Worm (Caenorhabditis elegans) whole organism, young adult: ENCODE data around the gene F59A1.16.

Experiments used
- efl-1 ChIP-seq: fragments of 150-350 bp; optimal IDR thresholded peaks from 2 replicates; lab custom pipeline; 2014; ENCODE audit warnings: missing biosample characterization, missing genetic modification reagents, missing genetic modification characterization
- let-526 ChIP-seq: fragments of 200-800 bp; sonication (Bioruptor generic); IDR thresholded peaks from 2 replicates; pipeline ENCODE4 v1.3.6; 2022; ENCODE audit warnings: missing genetic modification reagents, missing genetic modification characterization, missing compliant biosample characterization
- madf-3 ChIP-seq: fragments of 200-800 bp; sonication (Bioruptor generic); IDR thresholded peaks from 2 replicates; pipeline ENCODE4 v1.3.6; 2022; ENCODE audit warnings: missing genetic modification reagents, missing genetic modification characterization, missing compliant biosample characterization
- nhr-27 ChIP-seq: fragments of 200-800 bp; sonication (Bioruptor generic); optimal IDR thresholded peaks from 2 replicates; lab custom pipeline; 2018; ENCODE audit warnings: mild to moderate bottlenecking, missing genetic modification characterization, moderate library complexity, missing compliant biosample characterization

F59A1.16 gene

DNA sequence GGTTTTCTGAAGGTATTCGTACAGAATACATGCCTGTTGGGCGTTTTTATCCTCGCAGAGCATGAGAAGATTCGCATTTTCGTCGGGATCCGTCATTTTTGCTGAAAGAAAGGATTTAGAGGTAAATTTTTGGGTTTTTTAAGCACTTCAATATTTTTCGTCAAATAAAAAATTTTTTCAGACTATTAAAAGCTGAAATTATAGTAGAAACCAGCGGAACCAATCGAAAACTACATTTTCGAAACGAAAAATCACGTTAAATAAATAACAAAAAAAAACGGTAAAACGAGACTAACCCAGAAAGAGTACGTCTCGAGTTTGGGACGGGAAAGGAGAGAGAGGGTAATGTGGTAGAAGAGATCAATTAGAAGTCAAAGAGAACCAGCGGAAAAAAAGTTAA is 34.3 kb downstream of the F59A1.16 start, which contains the start of gene fbxa-192:
Gene fbxa-192 (minus strand): TSS at position 101 of the 400 bp plus-strand sequence.
- TF ChIP-seq nhr-27 (tag; lab: Kevin White, UChicago) (no peak), let-526 (GFP tag; lab: Robert Waterston, UW) (no peak), madf-3 (GFP tag; lab: Robert Waterston, UW) (no peak), efl-1 (GFP tag; lab: Kevin White, UChicago) (no peak)
